Fruit fly (Drosophila melanogaster) whole organism, embryonic: Measurements from ENCODE around the gene RtcB.

Experiments
- Antp ChIP-seq: fragments of 200-800 bp; sonication (Bioruptor generic); optimal IDR thresholded peaks from 3 replicates; lab custom pipeline; 2016; ENCODE audit warnings: missing biosample characterization, missing genetic modification characterization
- CG10366 ChIP-seq: fragments of 200-800 bp; sonication (Bioruptor generic); IDR thresholded peaks from 2 replicates; pipeline ENCODE4 v1.3.6; 2022; ENCODE audit warnings: missing biosample characterization, missing genetic modification characterization
- CG10959 ChIP-seq: fragments of 200-800 bp; sonication (Bioruptor generic); IDR thresholded peaks from 2 replicates; pipeline ENCODE4 v1.3.6; 2022; ENCODE audit warnings: missing biosample characterization, missing genetic modification characterization
- CG11696 ChIP-seq: fragments of 200-800 bp; sonication (Bioruptor generic); IDR thresholded peaks from 2 replicates; pipeline ENCODE4 v1.3.6; 2022; ENCODE audit warnings: missing biosample characterization, missing genetic modification characterization
- CG12155 ChIP-seq: fragments of 200-800 bp; sonication (Bioruptor generic); optimal IDR thresholded peaks from 3 replicates; lab custom pipeline; 2016; ENCODE audit warnings: missing biosample characterization, missing genetic modification characterization
- CG12391 ChIP-seq: fragments of 200-800 bp; sonication (Bioruptor generic); optimal IDR thresholded peaks from 3 replicates; lab custom pipeline; 2018; ENCODE audit warnings: missing biosample characterization, mild to moderate bottlenecking, missing genetic modification characterization, moderate library complexity
- CG17385 ChIP-seq: fragments of 200-800 bp; sonication (Bioruptor generic); optimal IDR thresholded peaks from 3 replicates; lab custom pipeline; 2018; ENCODE audit warnings: missing biosample characterization, mild to moderate bottlenecking, missing genetic modification characterization
- CG17829 ChIP-seq: fragments of 200-800 bp; optimal IDR thresholded peaks from 2 replicates; lab custom pipeline; 2019; ENCODE audit warnings: missing biosample characterization, mild to moderate bottlenecking, missing genetic modification characterization, moderate library complexity
- CG18262 ChIP-seq: fragments of 200-800 bp; optimal IDR thresholded peaks from 3 replicates; lab custom pipeline; 2019; ENCODE audit warnings: missing biosample characterization, mild to moderate bottlenecking, missing genetic modification characterization, moderate library complexity
- CG2678 ChIP-seq: fragments of 200-800 bp; sonication (Bioruptor generic); optimal IDR thresholded peaks from 3 replicates; lab custom pipeline; 2019; ENCODE audit warnings: missing biosample characterization, mild to moderate bottlenecking, missing genetic modification characterization, moderate library complexity
- CG30403 ChIP-seq: fragments of 200-800 bp; sonication (Bioruptor generic); optimal IDR thresholded peaks from 3 replicates; lab custom pipeline; 2016; ENCODE audit warnings: missing biosample characterization, missing genetic modification characterization
- CG32532 ChIP-seq: fragments of 200-800 bp; sonication (Bioruptor generic); IDR thresholded peaks from 2 replicates; pipeline ENCODE4 v1.3.6; 2022; ENCODE audit warnings: missing biosample characterization, missing genetic modification characterization
- CG3407 ChIP-seq: fragments of 200-800 bp; sonication (Bioruptor generic); optimal IDR thresholded peaks from 2 replicates; lab custom pipeline; 2018; ENCODE audit warnings: missing biosample characterization, mild to moderate bottlenecking, missing genetic modification characterization
- CG3838 ChIP-seq: fragments of 200-800 bp; sonication (Bioruptor generic); optimal IDR thresholded peaks from 3 replicates; lab custom pipeline; 2016; ENCODE audit warnings: missing biosample characterization, missing genetic modification characterization
- CG4854 ChIP-seq: fragments of 200-800 bp; sonication (Bioruptor generic); optimal IDR thresholded peaks from 2 replicates; lab custom pipeline; 2016; ENCODE audit warnings: missing biosample characterization, missing genetic modification characterization, inconsistent platforms
- CG5953 ChIP-seq: fragments of 200-800 bp; sonication (Bioruptor generic); IDR thresholded peaks from 2 replicates; pipeline ENCODE4 v1.3.6; 2022; ENCODE audit warnings: missing biosample characterization, missing genetic modification characterization
- CG7271 ChIP-seq: fragments of 200-800 bp; sonication (Bioruptor generic); optimal IDR thresholded peaks from 2 replicates; lab custom pipeline; 2018; ENCODE audit warnings: missing biosample characterization, mild to moderate bottlenecking, missing genetic modification characterization, moderate library complexity
- CG8944 ChIP-seq: fragments of 200-800 bp; sonication (Bioruptor generic); optimal IDR thresholded peaks from 3 replicates; lab custom pipeline; 2016; ENCODE audit warnings: missing biosample characterization, missing genetic modification characterization
- CG9215 ChIP-seq: fragments of 200-800 bp; sonication (Bioruptor generic); IDR thresholded peaks from 2 replicates; pipeline ENCODE4 v1.3.6; 2022; ENCODE audit warnings: missing biosample characterization, missing genetic modification characterization
- D ChIP-seq, 2 experiments: fragments of 200-800 bp in 1 of 2; fragments of >200 bp in 1 of 2; sonication (Bioruptor generic) in 1 of 2; optimal IDR thresholded peaks; 2 replicates in 1 of 2; 3 replicates in 1 of 2; lab custom pipeline; 2017; ENCODE audit warnings: mild to moderate bottlenecking in 1 of 2, missing biosample characterization in 1 of 2, missing genetic modification characterization in 1 of 2, missing genetic modification reagents in 1 of 2
- GATAe ChIP-seq: fragments of 200-800 bp; sonication (Bioruptor generic); conservative IDR thresholded peaks from 2 replicates; pipeline ENCODE4 v1.3.6; 2022; ENCODE audit warnings: missing biosample characterization, missing genetic modification characterization
- HLH54F ChIP-seq: fragments of 200-800 bp; sonication (Bioruptor generic); optimal IDR thresholded peaks from 3 replicates; lab custom pipeline; 2016; ENCODE audit warnings: missing biosample characterization, missing genetic modification characterization
- Hey ChIP-seq: fragments of 200-800 bp; sonication (Bioruptor generic); optimal IDR thresholded peaks from 3 replicates; lab custom pipeline; 2018; ENCODE audit warnings: missing biosample characterization, mild to moderate bottlenecking, missing genetic modification characterization
- NC2α ChIP-seq: fragments of 200-800 bp; sonication (Bioruptor generic); optimal IDR thresholded peaks from 2 replicates; lab custom pipeline; 2016; ENCODE audit warnings: missing biosample characterization, missing genetic modification characterization
- Neu2 ChIP-seq: fragments of 200-800 bp; sonication (Bioruptor generic); optimal IDR thresholded peaks from 3 replicates; lab custom pipeline; 2016; ENCODE audit warnings: missing biosample characterization, missing genetic modification characterization, borderline replicate concordance
- Poxn ChIP-seq: fragments of 200-800 bp; sonication (Bioruptor generic); IDR thresholded peaks from 2 replicates; pipeline ENCODE4 v1.3.6; 2022; ENCODE audit warnings: missing biosample characterization, missing genetic modification characterization
- Ptx1 ChIP-seq: fragments of 200-800 bp; sonication (Bioruptor generic); IDR thresholded peaks from 2 replicates; pipeline ENCODE4 v1.3.6; 2022; ENCODE audit warnings: missing biosample characterization, missing genetic modification characterization
- Vsx1 ChIP-seq: fragments of 200-800 bp; sonication (Bioruptor generic); optimal IDR thresholded peaks from 2 replicates; lab custom pipeline; 2017; ENCODE audit warnings: missing biosample characterization, mild to moderate bottlenecking, missing genetic modification characterization, missing genetic modification reagents
- YL-1 ChIP-seq: fragments of 200-800 bp; sonication (Bioruptor generic); optimal IDR thresholded peaks from 3 replicates; lab custom pipeline; 2017; ENCODE audit warnings: missing biosample characterization, mild to moderate bottlenecking, missing genetic modification characterization
- btn ChIP-seq: fragments of 200-800 bp; sonication (Bioruptor generic); optimal IDR thresholded peaks from 2 replicates; lab custom pipeline; 2016; ENCODE audit warnings: missing biosample characterization, missing genetic modification characterization
- corto ChIP-seq: fragments of 200-800 bp; sonication (Bioruptor generic); optimal IDR thresholded peaks from 2 replicates; lab custom pipeline; 2016; ENCODE audit warnings: missing biosample characterization, mild to moderate bottlenecking, missing genetic modification characterization, moderate library complexity
- dpn ChIP-seq, 2 experiments: fragments of 200-800 bp; sonication (Bioruptor generic); optimal IDR thresholded peaks; 3 replicates each; lab custom pipeline; 2016; ENCODE audit warnings: missing biosample characterization in 2 of 2, missing genetic modification characterization in 2 of 2
- fru ChIP-seq: fragments of >200 bp; optimal IDR thresholded peaks from 2 replicates; lab custom pipeline; 2017
- gro ChIP-seq: fragments of 200-800 bp; sonication (Bioruptor generic); optimal IDR thresholded peaks from 2 replicates; lab custom pipeline; 2016; ENCODE audit warnings: missing biosample characterization, missing genetic modification characterization
- gsb ChIP-seq: fragments of 200-800 bp; sonication (Bioruptor generic); IDR thresholded peaks from 2 replicates; pipeline ENCODE4 v1.3.6; 2022; ENCODE audit warnings: missing biosample characterization, missing genetic modification characterization
- gt ChIP-seq: fragments of 200-800 bp; sonication (Bioruptor generic); IDR thresholded peaks from 2 replicates; pipeline ENCODE4 v1.3.6; 2022; ENCODE audit warnings: missing biosample characterization, missing genetic modification characterization
- hb ChIP-seq: fragments of 200-800 bp; sonication (Bioruptor generic); IDR thresholded peaks from 3 replicates; pipeline ENCODE4 v1.3.6; 2022; ENCODE audit warnings: missing biosample characterization, missing genetic modification characterization; ENCODE audit not compliant: partially characterized antibody
- inv ChIP-seq: fragments of 200-800 bp; sonication (Bioruptor generic); IDR thresholded peaks from 2 replicates; pipeline ENCODE4 v1.3.6; 2022; ENCODE audit warnings: missing biosample characterization, missing genetic modification characterization; ENCODE audit not compliant: partially characterized antibody
- jigr1 ChIP-seq: fragments of 200-800 bp; sonication (Bioruptor generic); IDR thresholded peaks from 3 replicates; pipeline ENCODE4 v1.3.6; 2022; ENCODE audit warnings: missing biosample characterization, missing genetic modification characterization
- jumu ChIP-seq: fragments of 200-800 bp; sonication (Bioruptor generic); optimal IDR thresholded peaks from 3 replicates; lab custom pipeline; 2016; ENCODE audit warnings: missing biosample characterization, missing genetic modification characterization
- knrl ChIP-seq: fragments of 200-800 bp; sonication (Bioruptor generic); IDR thresholded peaks from 3 replicates; pipeline ENCODE4 v1.3.6; 2022; ENCODE audit warnings: missing biosample characterization, missing genetic modification characterization; ENCODE audit not compliant: partially characterized antibody
- lola ChIP-seq, 3 experiments: fragments of >200 bp in 2 of 3; fragments of 200-800 bp in 1 of 3; sonication (Bioruptor generic) in 1 of 3; optimal IDR thresholded peaks; 2 replicates each; lab custom pipeline; 2017 to 2019; ENCODE audit warnings: missing biosample characterization in 3 of 3, missing genetic modification characterization in 3 of 3, mild to moderate bottlenecking in 1 of 3, moderate library complexity in 1 of 3
- mld ChIP-seq: fragments of 200-800 bp; sonication (Bioruptor generic); IDR thresholded peaks from 3 replicates; pipeline ENCODE4 v1.3.6; 2022; ENCODE audit warnings: missing biosample characterization, missing genetic modification characterization; ENCODE audit not compliant: partially characterized antibody
- nerfin-2 ChIP-seq: fragments of 200-800 bp; sonication (Bioruptor generic); IDR thresholded peaks from 2 replicates; pipeline ENCODE4 v1.3.6; 2022; ENCODE audit warnings: missing biosample characterization, missing genetic modification characterization; ENCODE audit not compliant: partially characterized antibody
- pita ChIP-seq: fragments of 200-800 bp; sonication (Bioruptor generic); optimal IDR thresholded peaks from 2 replicates; lab custom pipeline; 2017; ENCODE audit warnings: missing biosample characterization, mild to moderate bottlenecking, missing genetic modification characterization
- ranshi ChIP-seq: fragments of 200-800 bp; sonication (Bioruptor generic); IDR thresholded peaks from 2 replicates; pipeline ENCODE4 v1.3.6; 2022; ENCODE audit warnings: missing biosample characterization, missing genetic modification characterization
- sc ChIP-seq, 3 experiments: fragments of >200 bp in 2 of 3; fragments of 200-800 bp in 1 of 3; sonication (Bioruptor generic) in 1 of 3; optimal IDR thresholded peaks; 2 replicates in 2 of 3; 3 replicates in 1 of 3; lab custom pipeline; 2017; ENCODE audit warnings: mild to moderate bottlenecking in 1 of 3, missing biosample characterization in 1 of 3, missing genetic modification characterization in 1 of 3, missing genetic modification reagents in 1 of 3
- twi ChIP-seq: fragments of 200-800 bp; optimal IDR thresholded peaks from 2 replicates; lab custom pipeline; 2019; ENCODE audit warnings: missing biosample characterization, mild to moderate bottlenecking, missing genetic modification characterization, moderate library complexity
- vvl ChIP-seq: fragments of 200-800 bp; sonication (Bioruptor generic); IDR thresholded peaks from 2 replicates; pipeline ENCODE4 v1.3.6; 2022; ENCODE audit warnings: missing biosample characterization, missing genetic modification characterization
- zf30C ChIP-seq: fragments of 200-800 bp; sonication (Bioruptor generic); optimal IDR thresholded peaks from 3 replicates; lab custom pipeline; 2018; ENCODE audit warnings: missing biosample characterization, mild to moderate bottlenecking, missing genetic modification characterization
- zfh2 ChIP-seq: fragments of 200-800 bp; sonication (Bioruptor generic); optimal IDR thresholded peaks from 2 replicates; lab custom pipeline; 2016; ENCODE audit warnings: missing biosample characterization, missing genetic modification characterization

The RtcB gene

DNA sequence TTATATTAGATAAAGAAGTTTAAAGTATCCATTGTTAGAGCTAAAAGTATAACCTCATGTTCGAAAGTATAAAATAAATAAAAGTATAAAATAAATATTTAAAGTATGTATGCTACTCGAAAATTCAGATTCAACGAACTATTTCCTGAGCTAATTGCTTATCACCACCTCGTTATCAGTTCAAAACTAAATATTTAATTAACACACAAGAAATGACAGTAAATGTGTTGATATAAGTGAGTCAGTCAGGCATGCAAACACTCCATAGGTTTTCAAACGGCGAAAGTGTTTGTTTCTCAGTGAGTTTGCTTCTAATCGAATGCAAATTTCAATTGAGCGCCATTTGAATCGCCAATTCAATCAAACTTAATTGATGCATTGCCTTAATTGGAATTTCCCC is 3.8 kb downstream of the RtcB start (continued):
- TF ChIP-seq gt (GFP tag; lab: Robert Waterston, UW) (no peak), Poxn (GFP tag; lab: Robert Waterston, UW) (no peak), gsb (GFP tag; lab: Robert Waterston, UW) (no peak), CG12391 (peak; percentile 48), CG4854 (GFP tag; lab: Kevin White, UChicago) (peak; percentile 20), YL-1 (GFP tag; lab: Kevin White, UChicago) (no peak), btn (GFP tag; lab: Kevin White, UChicago) (no peak), CG30403 (GFP tag; lab: Kevin White, UChicago) (no peak), twi (tag; lab: Kevin White, UChicago) (no peak), Antp (GFP tag; lab: Kevin White, UChicago) (no peak), sc (optimal IDR thresholded peaks at IDR 0.05; lab: Kevin White, UChicago) (no peak), sc (GFP tag; optimal IDR thresholded peaks at IDR 0.05; lab: Kevin White, UChicago) (peak; percentile 44), CG17385 (GFP tag; lab: Kevin White, UChicago) (peak; percentile 55), CG12155 (no peak), CG9215 (GFP tag; lab: Robert Waterston, UW) (no peak), Neu2 (GFP tag; lab: Kevin White, UChicago) (no peak), ranshi (GFP tag; lab: Robert Waterston, UW) (no peak), CG3838 (GFP tag; lab: Kevin White, UChicago) (no peak), CG8944 (no peak), jigr1 (GFP tag; lab: Robert Waterston, UW) (no peak), mld (GFP tag; lab: Robert Waterston, UW) (no peak), nerfin-2 (no peak), D (optimal IDR thresholded peaks at IDR 0.05; lab: Kevin White, UChicago) (no peak), D (GFP tag; optimal IDR thresholded peaks at IDR 0.05; lab: Kevin White, UChicago) (peak; percentile 64), knrl (GFP tag; lab: Robert Waterston, UW) (no peak), fru (no peak), pita (GFP tag; lab: Kevin White, UChicago) (no peak), Ptx1 (GFP tag; lab: Robert Waterston, UW) (no peak), CG32532 (no peak), CG7271 (no peak), jumu (GFP tag; lab: Kevin White, UChicago) (no peak), NC2α (GFP tag; lab: Kevin White, UChicago) (no peak), hb (no peak), GATAe (GFP tag; lab: Robert Waterston, UW) (no peak), gro (GFP tag; lab: Kevin White, UChicago) (no peak), CG11696 (GFP tag; lab: Robert Waterston, UW) (no peak), vvl (GFP tag; lab: Robert Waterston, UW) (peak; percentile 35; the same call in 1 of the 2 replicates), CG3407 (GFP tag; lab: Kevin White, UChicago) (peak; percentile 83), zfh2 (no peak), Hey (tag; lab: Kevin White, UChicago) (no peak), corto (GFP tag; lab: Kevin White, UChicago) (no peak), Vsx1 (GFP tag; lab: Kevin White, UChicago) (peak; percentile 87), inv (GFP tag; lab: Robert Waterston, UW) (no peak), CG5953 (GFP tag; lab: Robert Waterston, UW) (no peak), dpn (GFP tag; optimal IDR thresholded peaks at IDR 0.05; lab: Kevin White, UChicago) (no peak), CG10959 (GFP tag; lab: Robert Waterston, UW) (0 out of 2 replicates have a peak, but pooled peaks have one; percentile 32), CG17829 (tag; lab: Kevin White, UChicago) (peak; percentile 64), HLH54F (GFP tag; lab: Kevin White, UChicago) (no peak), lola (GFP tag; optimal IDR thresholded peaks at IDR 0.05; lab: Kevin White, UChicago) (peak in 1 of 3 experiments; percentile 75), zf30C (GFP tag; lab: Kevin White, UChicago) (no peak), CG10366 (GFP tag; lab: Robert Waterston, UW) (no peak), CG2678 (peak; percentile 76), CG18262 (tag; lab: Kevin White, UChicago) (peak; percentile 67)
